Worm (Caenorhabditis elegans): ENCODE measurements around the gene ttr-42.

ttr-42 gene

ce11 chrX:2553433-2553860 is 24.1 kb upstream of the ttr-42 start (continued):
- peak in 1 of 2 experiments; percentile 95 for TF ChIP-seq unc-62 (GFP tag; optimal IDR thresholded peaks at IDR 0.05 in 1 of 2)
- no peak for TF ChIP-seq unc-62 (tag; optimal IDR thresholded peaks at IDR 0.05)
- no peak; the same call in 1 of the 2 replicates for TF ChIP-seq php-3 (GFP tag; IDR thresholded peaks at IDR 0.05)
- peak in 1 of 2 experiments; percentile 66 for TF ChIP-seq lsy-2 (tag; optimal IDR thresholded peaks at IDR 0.05)

- TF ChIP-seq nhr-48 (tag; optimal IDR thresholded peaks at IDR 0.05) (no peak), Y75B8A.6 (GFP tag; IDR thresholded peaks at IDR 0.05) (no peak), mes-2 (tag; optimal IDR thresholded peaks at IDR 0.05; ENCODE audit: poor library complexity, severe bottlenecking) (peak; percentile 76), nhr-10 (tag; optimal IDR thresholded peaks at IDR 0.05) (no peak), gei-8 (GFP tag; optimal IDR thresholded peaks at IDR 0.05) (no peak), lin-38 (GFP tag; IDR thresholded peaks at IDR 0.05) (no peak; the same call in 1 of the 2 replicates), dmd-6 (GFP tag; IDR thresholded peaks at IDR 0.05) (no peak), nhr-102 (tag; optimal IDR thresholded peaks at IDR 0.05) (peak; percentile 1), hlh-30 (tag; optimal IDR thresholded peaks at IDR 0.05; ENCODE audit: insufficient read depth) (peak; percentile 42), dmd-9 (GFP tag; IDR thresholded peaks at IDR 0.05) (no peak), nhr-237 (tag; optimal IDR thresholded peaks at IDR 0.05) (no peak), nhr-77 (tag; optimal IDR thresholded peaks at IDR 0.05) (peak; percentile 41), fkh-10 (GFP tag; optimal IDR thresholded peaks at IDR 0.05) (no peak), dve-1 (tag; optimal IDR thresholded peaks at IDR 0.05; ENCODE audit: insufficient read depth) (peak; percentile 36), lin-1 (GFP tag; IDR thresholded peaks at IDR 0.05) (no peak), skn-1 (tag; optimal IDR thresholded peaks at IDR 0.05) (no peak), lin-15B (tag; optimal IDR thresholded peaks at IDR 0.05) (no peak), set-16 (GFP tag; IDR thresholded peaks at IDR 0.05) (no peak), unc-62 (GFP tag; optimal IDR thresholded peaks at IDR 0.05 in 1 of 2) (peak in 1 of 2 experiments; percentile 33), unc-62 (tag; optimal IDR thresholded peaks at IDR 0.05) (no peak), ceh-62 (tag; optimal IDR thresholded peaks at IDR 0.05) (no peak), hlh-11 (tag; optimal IDR thresholded peaks at IDR 0.05) (peak; percentile 50), ama-1 (optimal IDR thresholded peaks at IDR 0.05) (no peak), lim-7 (GFP tag; IDR thresholded peaks at IDR 0.05) (no peak), zfp-3 (GFP tag; conservative IDR thresholded peaks at IDR 0.05) (no peak), pha-4 (GFP tag; IDR thresholded peaks at IDR 0.05) (0 out of 2 replicates have a peak, but pooled peaks have one; percentile 24), pha-4 (tag; optimal IDR thresholded peaks at IDR 0.05) (no peak), ztf-11 (tag; optimal IDR thresholded peaks at IDR 0.05) (no peak), spr-3 (GFP tag; optimal IDR thresholded peaks at IDR 0.05) (no peak), F10B5.3 (tag; optimal IDR thresholded peaks at IDR 0.05) (no peak), F26F4.8 (GFP tag; conservative IDR thresholded peaks at IDR 0.05) (no peak), daf-16 (GFP tag; optimal IDR thresholded peaks at IDR 0.05) (no peak), daf-16 (tag; optimal IDR thresholded peaks at IDR 0.05) (peak; percentile 20), arid-1 (GFP tag; conservative IDR thresholded peaks at IDR 0.05) (no peak), ceh-32 (tag; optimal IDR thresholded peaks at IDR 0.05; ENCODE audit: poor library complexity) (no peak), ZK546.5 (tag; optimal IDR thresholded peaks at IDR 0.05) (no peak), dpl-1 (GFP tag; optimal IDR thresholded peaks at IDR 0.05) (peak; percentile 57), mxl-2 (GFP tag; conservative IDR thresholded peaks at IDR 0.05) (no peak), Y48G9A.11 (GFP tag; IDR thresholded peaks at IDR 0.05) (no peak), ceh-20 (GFP tag; IDR thresholded peaks at IDR 0.05) (no peak), aha-1 (tag) (peak; percentile 33), vab-7 (GFP tag; IDR thresholded peaks at IDR 0.05) (no peak; the same call in 1 of the 2 replicates), zip-2 (tag; optimal IDR thresholded peaks at IDR 0.05) (no peak), hif-1 (tag; optimal IDR thresholded peaks at IDR 0.05) (no peak), nhr-111 (GFP tag; optimal IDR thresholded peaks at IDR 0.05) (no peak), tag-97 (GFP tag; IDR thresholded peaks at IDR 0.05) (no peak), nhr-25 (tag; optimal IDR thresholded peaks at IDR 0.05; ENCODE audit: borderline replicate concordance, insufficient read depth) (peak; percentile 6)
Observed at ce11 chrX:2559399-2559798, 18.1 kb upstream of the ttr-42 start.

Measured in whole organism, L4 larva.